Fruit fly (Drosophila melanogaster) whole organism, wandering third instar larva: ENCODE results near the gene CG13311.

ENCODE experiments used
- CG32264 ChIP-seq: fragments of 200-800 bp; sonication (Bioruptor generic); optimal IDR thresholded peaks from 2 replicates; lab custom pipeline; 2016; ENCODE audit warnings: missing biosample characterization, missing genetic modification characterization
- CG9705 ChIP-seq: fragments of 200-800 bp; sonication (Bioruptor generic); optimal IDR thresholded peaks from 2 replicates; lab custom pipeline; 2018; ENCODE audit warnings: missing biosample characterization, mild to moderate bottlenecking, missing genetic modification characterization
- Dfd ChIP-seq: fragments of >200 bp; optimal IDR thresholded peaks from 2 replicates; lab custom pipeline; 2017; ENCODE audit warnings: missing biosample characterization, missing genetic modification characterization
- Hr78 ChIP-seq: fragments of >200 bp; optimal IDR thresholded peaks from 2 replicates; lab custom pipeline; 2017; ENCODE audit warnings: missing biosample characterization, missing genetic modification characterization
- br ChIP-seq: fragments of 200-800 bp; sonication (Bioruptor generic); optimal IDR thresholded peaks from 2 replicates; lab custom pipeline; 2016; ENCODE audit warnings: missing biosample characterization, missing genetic modification characterization
- brk ChIP-seq: fragments of 200-800 bp; sonication (Bioruptor generic); optimal IDR thresholded peaks from 2 replicates; lab custom pipeline; 2016; ENCODE audit warnings: missing biosample characterization, mild to moderate bottlenecking, missing genetic modification characterization
- foxo ChIP-seq, 2 experiments: fragments of 200-800 bp; sonication (Bioruptor generic); optimal IDR thresholded peaks; 2 replicates in 1 of 2; 3 replicates in 1 of 2; lab custom pipeline; 2016 to 2017; ENCODE audit warnings: missing biosample characterization in 2 of 2, missing genetic modification characterization in 2 of 2
- h ChIP-seq: fragments of 200-800 bp; sonication (Bioruptor generic); optimal IDR thresholded peaks from 3 replicates; lab custom pipeline; 2016; ENCODE audit warnings: missing biosample characterization, mild to moderate bottlenecking, missing genetic modification characterization
- tai ChIP-seq: sonication (Bioruptor generic); optimal IDR thresholded peaks from 2 replicates; lab custom pipeline; 2016; ENCODE audit warnings: missing biosample characterization, missing genetic modification characterization
- usp ChIP-seq: fragments of >200 bp; optimal IDR thresholded peaks from 2 replicates; lab custom pipeline; 2017; ENCODE audit warnings: missing biosample characterization, missing genetic modification characterization

dm6 chr3L:8763037-8763454, 38.9 kb downstream of the CG13311 start:
- peak; percentile 36 for TF ChIP-seq br (GFP tag; lab: Kevin White, UChicago)
- TF ChIP-seq foxo (GFP tag; optimal IDR thresholded peaks at IDR 0.05; lab: Kevin White, UChicago) = peak in 1 of 2 experiments; percentile 41
- TF ChIP-seq usp (GFP tag; lab: Kevin White, UChicago) = no peak
- no peak for TF ChIP-seq Dfd (GFP tag; lab: Kevin White, UChicago)
- TF ChIP-seq brk = no peak
- TF ChIP-seq tai (GFP tag; lab: Kevin White, UChicago) = no peak
- TF ChIP-seq h (GFP tag; lab: Kevin White, UChicago) = peak; percentile 68
- TF ChIP-seq CG32264 (GFP tag; lab: Kevin White, UChicago) = no peak
- no peak for TF ChIP-seq CG9705 (GFP tag; lab: Kevin White, UChicago)
- no peak for TF ChIP-seq Hr78 (GFP tag; lab: Kevin White, UChicago)
